Fruit fly (Drosophila melanogaster) whole organism, embryonic: ENCODE measurements around the gene CG13126.

Experiments
- Atf3 ChIP-seq: fragments of 200-800 bp; sonication (Bioruptor generic); optimal IDR thresholded peaks from 3 replicates; lab custom pipeline; 2016; ENCODE audit warnings: missing biosample characterization, missing genetic modification characterization
- CG11695 ChIP-seq: fragments of 200-800 bp; sonication (Bioruptor generic); IDR thresholded peaks from 3 replicates; pipeline ENCODE4 v1.3.6; 2022; ENCODE audit warnings: missing biosample characterization, missing genetic modification characterization
- CG12236 ChIP-seq: fragments of 200-800 bp; sonication (Bioruptor generic); optimal IDR thresholded peaks from 2 replicates; lab custom pipeline; 2016; ENCODE audit warnings: missing biosample characterization, missing genetic modification characterization
- CG13775 ChIP-seq: fragments of 200-800 bp; sonication (Bioruptor generic); optimal IDR thresholded peaks from 3 replicates; lab custom pipeline; 2017; ENCODE audit warnings: missing biosample characterization, mild to moderate bottlenecking, missing genetic modification characterization
- CG14965 ChIP-seq: fragments of 200-800 bp; sonication (Bioruptor generic); optimal IDR thresholded peaks from 2 replicates; lab custom pipeline; 2016; ENCODE audit warnings: missing biosample characterization, missing genetic modification characterization, borderline replicate concordance
- CG16779 ChIP-seq: fragments of 200-800 bp; sonication (Bioruptor generic); IDR thresholded peaks from 2 replicates; pipeline ENCODE4 v1.3.6; 2022; ENCODE audit warnings: missing biosample characterization, missing genetic modification characterization
- CG16813 ChIP-seq: fragments of 200-800 bp; sonication (Bioruptor generic); IDR thresholded peaks from 3 replicates; pipeline ENCODE4 v1.3.6; 2022; ENCODE audit warnings: missing biosample characterization, missing genetic modification characterization; ENCODE audit not compliant: partially characterized antibody
- CG17359 ChIP-seq: fragments of 200-800 bp; sonication (Bioruptor generic); optimal IDR thresholded peaks from 3 replicates; lab custom pipeline; 2018; ENCODE audit warnings: missing biosample characterization, mild to moderate bottlenecking, missing genetic modification characterization, moderate library complexity
- CG17568 ChIP-seq: fragments of 200-800 bp; sonication (Bioruptor generic); optimal IDR thresholded peaks from 2 replicates; lab custom pipeline; 2018; ENCODE audit warnings: missing biosample characterization, mild to moderate bottlenecking, missing genetic modification characterization, moderate library complexity
- CG17912 ChIP-seq: fragments of 200-800 bp; sonication (Bioruptor generic); optimal IDR thresholded peaks from 2 replicates; lab custom pipeline; 2018; ENCODE audit warnings: missing biosample characterization, mild to moderate bottlenecking, missing genetic modification characterization
- CG2678 ChIP-seq: fragments of 200-800 bp; sonication (Bioruptor generic); optimal IDR thresholded peaks from 3 replicates; lab custom pipeline; 2019; ENCODE audit warnings: missing biosample characterization, mild to moderate bottlenecking, missing genetic modification characterization, moderate library complexity
- CG34224 ChIP-seq: fragments of 200-800 bp; sonication (Bioruptor generic); IDR thresholded peaks from 3 replicates; pipeline ENCODE4 v1.3.6; 2022; ENCODE audit warnings: missing biosample characterization, missing genetic modification characterization; ENCODE audit not compliant: partially characterized antibody
- CG4360 ChIP-seq: fragments of 200-800 bp; sonication (Bioruptor generic); IDR thresholded peaks from 2 replicates; pipeline ENCODE4 v1.3.6; 2022; ENCODE audit warnings: missing biosample characterization, missing genetic modification characterization
- CG6765 ChIP-seq: fragments of 200-800 bp; sonication (Bioruptor generic); optimal IDR thresholded peaks from 3 replicates; lab custom pipeline; 2017; ENCODE audit warnings: missing biosample characterization, mild to moderate bottlenecking, missing genetic modification characterization
- CG8281 ChIP-seq: fragments of 200-800 bp; sonication (Bioruptor generic); optimal IDR thresholded peaks from 2 replicates; lab custom pipeline; 2018; ENCODE audit warnings: missing biosample characterization, mild to moderate bottlenecking, missing genetic modification characterization, moderate library complexity
- CG9727 ChIP-seq: fragments of 200-800 bp; sonication (Bioruptor generic); optimal IDR thresholded peaks from 3 replicates; lab custom pipeline; 2017; ENCODE audit warnings: missing biosample characterization, mild to moderate bottlenecking, missing genetic modification characterization
- Camta ChIP-seq: fragments of 200-800 bp; sonication (Bioruptor generic); optimal IDR thresholded peaks from 2 replicates; lab custom pipeline; 2016; ENCODE audit warnings: missing biosample characterization, missing genetic modification characterization
- CoRest ChIP-seq: fragments of 200-800 bp; sonication (Bioruptor generic); optimal IDR thresholded peaks from 3 replicates; lab custom pipeline; 2018; ENCODE audit warnings: missing biosample characterization, mild to moderate bottlenecking, missing genetic modification characterization, moderate library complexity
- Hand ChIP-seq: fragments of 200-800 bp; sonication (Bioruptor generic); optimal IDR thresholded peaks from 2 replicates; lab custom pipeline; 2017; ENCODE audit warnings: mild to moderate bottlenecking, missing biosample characterization, missing genetic modification reagents, missing genetic modification characterization
- Hr51 ChIP-seq, 2 experiments: fragments of 200-800 bp; sonication (Bioruptor generic); optimal IDR thresholded peaks; 2 replicates in 1 of 2; 3 replicates in 1 of 2; lab custom pipeline; 2016 to 2018; ENCODE audit warnings: missing biosample characterization in 2 of 2, missing genetic modification characterization in 2 of 2, mild to moderate bottlenecking in 1 of 2, moderate library complexity in 1 of 2
- Jarid2 ChIP-seq: fragments of 200-800 bp; sonication (Bioruptor generic); optimal IDR thresholded peaks from 3 replicates; lab custom pipeline; 2017; ENCODE audit warnings: mild to moderate bottlenecking, missing biosample characterization, missing genetic modification reagents, missing genetic modification characterization
- Lpt ChIP-seq: fragments of >200 bp; optimal IDR thresholded peaks from 2 replicates; lab custom pipeline; 2018; ENCODE audit warnings: missing biosample characterization, missing genetic modification characterization
- Rfx ChIP-seq: fragments of 200-800 bp; sonication (Bioruptor generic); IDR thresholded peaks from 2 replicates; pipeline ENCODE4 v1.3.6; 2022; ENCODE audit warnings: missing biosample characterization, missing genetic modification characterization
- Spps ChIP-seq: fragments of 200-800 bp; sonication (Bioruptor generic); optimal IDR thresholded peaks from 2 replicates; lab custom pipeline; 2018; ENCODE audit warnings: missing biosample characterization, mild to moderate bottlenecking, missing genetic modification characterization
- Sry-β ChIP-seq: fragments of 200-800 bp; sonication (Bioruptor generic); optimal IDR thresholded peaks from 2 replicates; lab custom pipeline; 2018; ENCODE audit warnings: missing biosample characterization, mild to moderate bottlenecking, missing genetic modification characterization, moderate library complexity
- Ssrp ChIP-seq: fragments of 200-800 bp; sonication (Bioruptor generic); optimal IDR thresholded peaks from 2 replicates; lab custom pipeline; 2018; ENCODE audit warnings: missing biosample characterization, mild to moderate bottlenecking, missing genetic modification characterization, moderate library complexity
- Tbp ChIP-seq: fragments of >200 bp; optimal IDR thresholded peaks from 2 replicates; lab custom pipeline; 2018; ENCODE audit warnings: missing biosample characterization, missing genetic modification characterization
- ash1 ChIP-seq: fragments of 200-800 bp; sonication (Bioruptor generic); optimal IDR thresholded peaks from 2 replicates; lab custom pipeline; 2018; ENCODE audit warnings: missing biosample characterization, mild to moderate bottlenecking, missing genetic modification characterization
- bbx ChIP-seq: fragments of 200-800 bp; sonication (Bioruptor generic); IDR thresholded peaks from 2 replicates; pipeline ENCODE4 v1.3.6; 2022; ENCODE audit warnings: missing biosample characterization, missing genetic modification characterization; ENCODE audit not compliant: partially characterized antibody
- bcd ChIP-seq: fragments of 200-800 bp; sonication (Bioruptor generic); optimal IDR thresholded peaks from 2 replicates; lab custom pipeline; 2017; ENCODE audit warnings: missing biosample characterization, mild to moderate bottlenecking, missing genetic modification characterization
- croc ChIP-seq: fragments of 200-800 bp; sonication (Bioruptor generic); conservative IDR thresholded peaks from 3 replicates; pipeline ENCODE4 v1.3.6; 2022; ENCODE audit warnings: missing biosample characterization, missing genetic modification characterization
- dm ChIP-seq: fragments of 200-800 bp; sonication (Bioruptor generic); optimal IDR thresholded peaks from 3 replicates; lab custom pipeline; 2016; ENCODE audit warnings: missing biosample characterization, missing genetic modification characterization
- dpn ChIP-seq, 2 experiments: fragments of 200-800 bp; sonication (Bioruptor generic); optimal IDR thresholded peaks; 3 replicates each; lab custom pipeline; 2016; ENCODE audit warnings: missing biosample characterization in 2 of 2, missing genetic modification characterization in 2 of 2
- her ChIP-seq: fragments of 200-800 bp; sonication (Bioruptor generic); optimal IDR thresholded peaks from 2 replicates; lab custom pipeline; 2016; ENCODE audit warnings: missing biosample characterization, missing genetic modification characterization
- ind ChIP-seq: fragments of 200-800 bp; sonication (Bioruptor generic); optimal IDR thresholded peaks from 3 replicates; lab custom pipeline; 2016; ENCODE audit warnings: missing biosample characterization, missing genetic modification characterization
- lov ChIP-seq, 2 experiments: fragments of 200-800 bp in 1 of 2; fragments of >200 bp in 1 of 2; sonication (Bioruptor generic) in 1 of 2; IDR thresholded peaks in 1 of 2; optimal IDR thresholded peaks in 1 of 2; 2 replicates in 1 of 2; 3 replicates in 1 of 2; pipeline versions ENCODE4 v1.3.6 to Lab custom; 2017 to 2022; ENCODE audit warnings: missing biosample characterization in 1 of 2, missing genetic modification characterization in 1 of 2
- pita ChIP-seq: fragments of 200-800 bp; sonication (Bioruptor generic); optimal IDR thresholded peaks from 2 replicates; lab custom pipeline; 2017; ENCODE audit warnings: missing biosample characterization, mild to moderate bottlenecking, missing genetic modification characterization
- salm ChIP-seq: fragments of 200-800 bp; sonication (Bioruptor generic); optimal IDR thresholded peaks from 2 replicates; lab custom pipeline; 2018; ENCODE audit warnings: missing biosample characterization, mild to moderate bottlenecking, missing genetic modification characterization
- sc ChIP-seq, 3 experiments: fragments of >200 bp in 2 of 3; fragments of 200-800 bp in 1 of 3; sonication (Bioruptor generic) in 1 of 3; optimal IDR thresholded peaks; 2 replicates in 2 of 3; 3 replicates in 1 of 3; lab custom pipeline; 2017; ENCODE audit warnings: mild to moderate bottlenecking in 1 of 3, missing biosample characterization in 1 of 3, missing genetic modification characterization in 1 of 3, missing genetic modification reagents in 1 of 3
- sens-2 ChIP-seq: fragments of 200-800 bp; sonication (Bioruptor generic); IDR thresholded peaks from 2 replicates; pipeline ENCODE4 v1.3.6; 2022; ENCODE audit warnings: missing biosample characterization, missing genetic modification characterization
- so ChIP-seq: fragments of 200-800 bp; sonication (Bioruptor generic); IDR thresholded peaks from 3 replicates; pipeline ENCODE4 v1.3.6; 2022; ENCODE audit warnings: missing biosample characterization, missing genetic modification characterization
- trem ChIP-seq: fragments of 200-800 bp; optimal IDR thresholded peaks from 3 replicates; lab custom pipeline; 2019; ENCODE audit warnings: missing biosample characterization, mild to moderate bottlenecking, missing genetic modification characterization, moderate library complexity
- tup ChIP-seq: fragments of 200-800 bp; sonication (Bioruptor generic); optimal IDR thresholded peaks from 2 replicates; lab custom pipeline; 2016; ENCODE audit warnings: missing biosample characterization, mild to moderate bottlenecking, missing genetic modification characterization, moderate library complexity
- twi ChIP-seq: fragments of 200-800 bp; optimal IDR thresholded peaks from 2 replicates; lab custom pipeline; 2019; ENCODE audit warnings: missing biosample characterization, mild to moderate bottlenecking, missing genetic modification characterization, moderate library complexity
- wor ChIP-seq: fragments of 200-800 bp; sonication (Bioruptor generic); IDR thresholded peaks from 2 replicates; pipeline ENCODE4 v1.3.6; 2022; ENCODE audit warnings: missing biosample characterization, missing genetic modification characterization
- zen2 ChIP-seq: fragments of 200-800 bp; sonication (Bioruptor generic); IDR thresholded peaks from 3 replicates; pipeline ENCODE4 v1.3.6; 2022; ENCODE audit warnings: missing biosample characterization, missing genetic modification characterization; ENCODE audit not compliant: partially characterized antibody
- zf30C ChIP-seq: fragments of 200-800 bp; sonication (Bioruptor generic); optimal IDR thresholded peaks from 3 replicates; lab custom pipeline; 2018; ENCODE audit warnings: missing biosample characterization, mild to moderate bottlenecking, missing genetic modification characterization

The CG13126 gene

DNA sequence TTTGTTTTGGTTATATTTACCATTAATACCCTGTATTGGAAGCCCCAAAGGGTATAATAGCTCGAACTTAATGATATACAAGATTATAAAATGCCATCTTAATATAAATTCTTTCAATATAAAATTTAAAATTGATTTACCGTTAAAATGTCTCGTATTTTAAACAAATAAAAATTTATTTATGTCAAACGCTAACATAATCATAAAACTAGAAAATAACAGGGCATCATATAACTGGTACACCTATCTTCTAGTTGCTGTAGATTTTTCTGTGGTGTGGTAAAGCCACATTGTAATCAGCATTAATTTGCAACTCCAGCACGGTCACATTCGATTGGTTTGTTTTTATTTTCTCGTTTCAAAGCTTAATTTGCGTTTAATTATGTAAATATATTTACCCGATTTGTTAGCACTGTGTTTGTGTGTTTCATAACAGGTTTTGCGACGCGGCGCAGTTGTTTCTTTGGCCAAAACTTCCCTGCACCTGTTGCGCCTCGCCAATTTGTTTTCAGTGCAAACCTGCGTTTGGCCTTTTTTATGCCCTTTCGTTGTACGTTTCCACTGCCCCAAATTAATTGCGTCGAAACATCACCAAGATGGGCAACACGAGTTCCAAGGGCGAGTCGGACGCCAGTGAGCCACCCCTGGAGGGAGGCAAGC, 3.1 kb upstream of the CG13126 start, which contains the start of the genes CG4658 and CG5846 (continued):
- TF ChIP-seq bbx (GFP tag; lab: Robert Waterston, UW) (peak; percentile 12; the same call in 1 of the 2 replicates), CG16779 (no peak), Rfx (GFP tag; lab: Robert Waterston, UW) (peak; percentile 90), CG4360 (GFP tag; lab: Robert Waterston, UW) (peak; percentile 38; the same call in 1 of the 2 replicates), twi (tag; lab: Kevin White, UChicago) (peak; percentile 82), croc (GFP tag; lab: Robert Waterston, UW) (peak; percentile 89), wor (GFP tag; lab: Robert Waterston, UW) (peak; percentile 90), CG17568 (GFP tag; lab: Kevin White, UChicago) (no peak), zen2 (GFP tag; lab: Robert Waterston, UW) (no peak), Hr51 (GFP tag; optimal IDR thresholded peaks at IDR 0.05; lab: Kevin White, UChicago) (peak; percentile 74 to 96), Hand (GFP tag; lab: Kevin White, UChicago) (peak; percentile 79), Lpt (GFP tag; lab: Kevin White, UChicago) (no peak), pita (no peak), ash1 (GFP tag; lab: Kevin White, UChicago) (no peak), CG9727 (GFP tag; lab: Kevin White, UChicago) (peak; percentile 95), CoRest (tag; lab: Kevin White, UChicago) (peak; percentile 96), zf30C (peak; percentile 25), CG17912 (GFP tag; lab: Kevin White, UChicago) (peak; percentile 9), salm (peak; percentile 91), dm (GFP tag; lab: Kevin White, UChicago) (peak; percentile 48), Camta (GFP tag; lab: Kevin White, UChicago) (peak; percentile 82), CG17359 (peak; percentile 96), Atf3 (GFP tag; lab: Kevin White, UChicago) (peak; percentile 68), Jarid2 (GFP tag; lab: Kevin White, UChicago) (no peak), dpn (GFP tag; optimal IDR thresholded peaks at IDR 0.05; lab: Kevin White, UChicago) (peak; percentile 81 to 95), CG16813 (GFP tag; lab: Robert Waterston, UW) (no peak), Sry-β (GFP tag; lab: Kevin White, UChicago) (peak; percentile 39), tup (GFP tag; lab: Kevin White, UChicago) (peak; percentile 60), CG34224 (no peak), Spps (tag; lab: Kevin White, UChicago) (peak; percentile 94), CG2678 (peak; percentile 96), CG8281 (tag; lab: Kevin White, UChicago) (peak; percentile 74), CG12236 (GFP tag; lab: Kevin White, UChicago) (peak; percentile 91), her (GFP tag; lab: Kevin White, UChicago) (peak; percentile 43), trem (tag; lab: Kevin White, UChicago) (peak; percentile 95), CG13775 (GFP tag; lab: Kevin White, UChicago) (peak; percentile 93), CG6765 (peak; percentile 63), CG14965 (GFP tag; lab: Kevin White, UChicago) (no peak), lov (optimal IDR thresholded peaks at IDR 0.05; lab: Kevin White, UChicago) (no peak), lov (GFP tag; IDR thresholded peaks at IDR 0.05; lab: Robert Waterston, UW) (peak; percentile 86), bcd (GFP tag; lab: Kevin White, UChicago) (peak; percentile 93), sc (optimal IDR thresholded peaks at IDR 0.05; lab: Kevin White, UChicago) (no peak), sc (GFP tag; optimal IDR thresholded peaks at IDR 0.05; lab: Kevin White, UChicago) (peak; percentile 82), sens-2 (peak; percentile 75), Tbp (GFP tag; lab: Kevin White, UChicago) (no peak), Ssrp (peak; percentile 95), so (GFP tag; lab: Robert Waterston, UW) (peak; percentile 93; the same call in 2 of the 3 replicates), ind (peak; percentile 95), CG11695 (GFP tag; lab: Robert Waterston, UW) (peak; percentile 96)
